Worm (Caenorhabditis elegans) whole organism, L3 larva: ENCODE measurements around the gene gakh-1.

ENCODE experiments used
- R02D3.7 ChIP-seq: fragments of 150-350 bp; optimal IDR thresholded peaks from 2 replicates; lab custom pipeline; 2014; ENCODE audit warnings: missing biosample characterization, missing genetic modification characterization
- ama-1 ChIP-seq: fragments of 150-350 bp; optimal IDR thresholded peaks from 2 replicates; lab custom pipeline; 2018
- ceh-16 ChIP-seq: sonication (generic microtip); optimal IDR thresholded peaks from 2 replicates; lab custom pipeline; 2017; ENCODE audit warnings: missing biosample characterization, missing genetic modification characterization
- ceh-82 ChIP-seq: fragments of 150-350 bp; optimal IDR thresholded peaks from 2 replicates; lab custom pipeline; 2014; ENCODE audit warnings: missing biosample characterization, missing genetic modification characterization
- egl-27 ChIP-seq: sonication (generic microtip); optimal IDR thresholded peaks from 4 replicates; lab custom pipeline; 2017; ENCODE audit warnings: missing biosample characterization, missing genetic modification reagents, missing genetic modification characterization
- egl-5 ChIP-seq: fragments of 150-350 bp; optimal IDR thresholded peaks from 2 replicates; lab custom pipeline; 2017; ENCODE audit warnings: missing biosample characterization, missing genetic modification reagents, missing genetic modification characterization, inconsistent platforms
- elt-2 ChIP-seq: sonication (generic microtip); optimal IDR thresholded peaks from 2 replicates; lab custom pipeline; 2016; ENCODE audit warnings: missing genetic modification reagents, mild to moderate bottlenecking, missing genetic modification characterization, missing compliant biosample characterization
- elt-3 ChIP-seq, 3 experiments: fragments of 150-350 bp in 1 of 3; sonication (generic microtip) in 2 of 3; optimal IDR thresholded peaks; 2 replicates in 2 of 3; 4 replicates in 1 of 3; lab custom pipeline; 2014 to 2017; ENCODE audit warnings: missing biosample characterization in 3 of 3, missing genetic modification characterization in 3 of 3
- eor-1 ChIP-seq, 2 experiments: fragments of 150-350 bp; optimal IDR thresholded peaks; 2 replicates each; lab custom pipeline; 2014 to 2018; ENCODE audit warnings: missing biosample characterization in 2 of 2, missing genetic modification characterization in 2 of 2
- fkh-10 ChIP-seq: sonication (generic microtip); optimal IDR thresholded peaks from 2 replicates; lab custom pipeline; 2017; ENCODE audit warnings: missing biosample characterization, missing genetic modification reagents, missing genetic modification characterization
- fkh-2 ChIP-seq: fragments of 150-350 bp; optimal IDR thresholded peaks from 2 replicates; lab custom pipeline; 2014; ENCODE audit warnings: missing biosample characterization, missing genetic modification reagents, missing genetic modification characterization
- hmg-11 ChIP-seq: sonication (generic microtip); optimal IDR thresholded peaks from 2 replicates; lab custom pipeline; 2016; ENCODE audit warnings: missing genetic modification characterization, missing compliant biosample characterization
- lin-39 ChIP-seq: fragments of 150-350 bp; optimal IDR thresholded peaks from 2 replicates; lab custom pipeline; 2018; ENCODE audit warnings: missing biosample characterization, missing genetic modification reagents, missing genetic modification characterization
- mdl-1 ChIP-seq: fragments of 150-350 bp; optimal IDR thresholded peaks from 2 replicates; lab custom pipeline; 2014; ENCODE audit warnings: missing biosample characterization, missing genetic modification characterization
- mml-1 ChIP-seq: fragments of 150-350 bp; sonication (generic microtip); optimal IDR thresholded peaks from 3 replicates; lab custom pipeline; 2014; ENCODE audit warnings: missing biosample characterization, missing genetic modification characterization
- nfya-1 ChIP-seq: sonication (generic microtip); optimal IDR thresholded peaks from 2 replicates; lab custom pipeline; 2017; ENCODE audit warnings: missing genetic modification characterization, mild to moderate bottlenecking, missing compliant biosample characterization, antibody characterized with exemption, moderate library complexity; ENCODE audit not compliant: insufficient read depth
- nhr-11 ChIP-seq: fragments of 150-350 bp; optimal IDR thresholded peaks from 2 replicates; lab custom pipeline; 2014; ENCODE audit warnings: missing biosample characterization, missing genetic modification characterization
- nhr-12 ChIP-seq: fragments of 150-350 bp; optimal IDR thresholded peaks from 2 replicates; lab custom pipeline; 2014; ENCODE audit warnings: missing biosample characterization, missing genetic modification characterization
- nhr-25 ChIP-seq: sonication (generic microtip); optimal IDR thresholded peaks from 2 replicates; lab custom pipeline; 2017; ENCODE audit warnings: missing biosample characterization, missing genetic modification characterization
- nhr-28 ChIP-seq: fragments of 150-350 bp; optimal IDR thresholded peaks from 2 replicates; lab custom pipeline; 2014; ENCODE audit warnings: missing biosample characterization, missing genetic modification characterization
- nhr-43 ChIP-seq: sonication (generic microtip); optimal IDR thresholded peaks from 2 replicates; lab custom pipeline; 2016; ENCODE audit warnings: mild to moderate bottlenecking, missing genetic modification characterization, missing compliant biosample characterization; ENCODE audit not compliant: poor library complexity, severe bottlenecking
- nhr-67 ChIP-seq: fragments of 150-350 bp; optimal IDR thresholded peaks from 2 replicates; lab custom pipeline; 2014; ENCODE audit warnings: missing biosample characterization, missing genetic modification characterization
- nhr-76 ChIP-seq: fragments of 150-350 bp; sonication (generic microtip); optimal IDR thresholded peaks from 5 replicates; lab custom pipeline; 2014; ENCODE audit warnings: missing biosample characterization, missing genetic modification characterization
- nhr-77 ChIP-seq: fragments of 150-350 bp; optimal IDR thresholded peaks from 2 replicates; lab custom pipeline; 2014; ENCODE audit warnings: missing biosample characterization, missing genetic modification characterization
- pha-4 ChIP-seq: fragments of 150-350 bp; optimal IDR thresholded peaks from 2 replicates; lab custom pipeline; 2014; ENCODE audit warnings: missing biosample characterization, missing genetic modification reagents, missing genetic modification characterization
- pqm-1 ChIP-seq: fragments of 150-350 bp; optimal IDR thresholded peaks from 2 replicates; lab custom pipeline; 2017; ENCODE audit warnings: missing biosample characterization, missing genetic modification characterization, inconsistent platforms
- tbx-2 ChIP-seq: sonication (generic microtip); optimal IDR thresholded peaks from 2 replicates; lab custom pipeline; 2016; ENCODE audit warnings: mild to moderate bottlenecking, missing genetic modification characterization, missing compliant biosample characterization
- unc-39 ChIP-seq: sonication (generic microtip); optimal IDR thresholded peaks from 4 replicates; lab custom pipeline; 2017; ENCODE audit warnings: missing biosample characterization, missing genetic modification characterization
- unc-62 ChIP-seq: fragments of 150-350 bp; sonication (generic microtip); optimal IDR thresholded peaks from 4 replicates; lab custom pipeline; 2014; ENCODE audit warnings: missing biosample characterization, missing genetic modification reagents, missing genetic modification characterization
- zag-1 ChIP-seq: fragments of 150-350 bp; optimal IDR thresholded peaks from 2 replicates; lab custom pipeline; 2014; ENCODE audit warnings: missing biosample characterization, missing genetic modification characterization
- ztf-11 ChIP-seq: fragments of 150-350 bp; optimal IDR thresholded peaks from 2 replicates; lab custom pipeline; 2014; ENCODE audit warnings: missing biosample characterization, missing genetic modification characterization
- ztf-4 ChIP-seq: fragments of 150-350 bp; optimal IDR thresholded peaks from 2 replicates; lab custom pipeline; 2014; ENCODE audit warnings: missing biosample characterization, missing genetic modification characterization

gakh-1 gene

ce11 chrX:5815343-5815742 lies 33.0 kb downstream of the gakh-1 start:
- no peak for TF ChIP-seq ztf-11
- TF ChIP-seq fkh-10 = no peak
- TF ChIP-seq nhr-28 (tag; lab: Kevin White, UChicago) = no peak
- peak; percentile 34 for TF ChIP-seq lin-39
- no peak for TF ChIP-seq tbx-2
- no peak for TF ChIP-seq ztf-4
- TF ChIP-seq nfya-1 (tag; lab: Kevin White, UChicago) = peak; percentile 20
- TF ChIP-seq egl-27 (tag; lab: Kevin White, UChicago) = no peak
- TF ChIP-seq unc-39 = no peak
- no peak for TF ChIP-seq R02D3.7 (tag; lab: Kevin White, UChicago)
- TF ChIP-seq nhr-67 = no peak

- TF ChIP-seq mml-1 (tag; lab: Kevin White, UChicago) (no peak), lin-39 (peak; percentile 59), egl-5 (peak; percentile 63), nfya-1 (tag; lab: Kevin White, UChicago) (peak; percentile 72), ama-1 (lab: Kevin White, UChicago) (no peak)
Observed at ce11 chrX:5816346-5816745, 34.0 kb downstream of the gakh-1 start.

ce11 chrX:5817078-5817477 lies 34.8 kb downstream of the gakh-1 start:
- peak; percentile 1 for TF ChIP-seq lin-39
- TF ChIP-seq nfya-1 (tag; lab: Kevin White, UChicago) = peak; percentile 95
- TF ChIP-seq R02D3.7 (tag; lab: Kevin White, UChicago) = no peak

- TF ChIP-seq nhr-25 (tag; lab: Kevin White, UChicago) (peak; percentile 11), nhr-43 (tag; lab: Kevin White, UChicago) (peak; percentile 33), nfya-1 (tag; lab: Kevin White, UChicago) (no peak), lin-39 (peak; percentile 62)
- TF ChIP-seq, all 47 proteins: peak for 3
Observed at ce11 chrX:5818176-5818575, 35.9 kb downstream of the gakh-1 start.

ce11 chrX:5819702-5820470 lies 37.6 kb downstream of the gakh-1 start:
- TF ChIP-seq nfya-1 (tag; lab: Kevin White, UChicago) = peak; percentile 64
- no peak for TF ChIP-seq elt-2 (tag; lab: Kevin White, UChicago)
- no peak for TF ChIP-seq eor-1 (tag; optimal IDR thresholded peaks at IDR 0.05; lab: Kevin White, UChicago)
- TF ChIP-seq nhr-12 (tag; lab: Kevin White, UChicago) = no peak
- no peak for TF ChIP-seq ceh-82 (tag; lab: Kevin White, UChicago)
- TF ChIP-seq nhr-76 (tag; lab: Kevin White, UChicago) = no peak
- no peak for TF ChIP-seq ceh-16 (tag; lab: Kevin White, UChicago)
- TF ChIP-seq fkh-2 (tag; lab: Kevin White, UChicago) = no peak
- TF ChIP-seq R02D3.7 (tag; lab: Kevin White, UChicago) = no peak
- no peak for TF ChIP-seq zag-1 (tag; lab: Kevin White, UChicago)
- no peak for TF ChIP-seq pqm-1 (tag; lab: Kevin White, UChicago)
- no peak for TF ChIP-seq nhr-77 (tag; lab: Kevin White, UChicago)
- TF ChIP-seq ztf-4 = no peak
- no peak for TF ChIP-seq egl-5
- no peak for TF ChIP-seq pha-4 (tag; lab: Kevin White, UChicago)
- no peak for TF ChIP-seq nhr-11
- peak; percentile 44 for TF ChIP-seq ama-1 (lab: Kevin White, UChicago)
- no peak for TF ChIP-seq elt-3 (tag; optimal IDR thresholded peaks at IDR 0.05; lab: Kevin White, UChicago)
- TF ChIP-seq unc-62 (GFP tag; lab: Kevin White, UChicago) = no peak
- no peak for TF ChIP-seq nhr-25 (tag; lab: Kevin White, UChicago)
- peak; percentile 71 for TF ChIP-seq fkh-10
- no peak for TF ChIP-seq mdl-1
- TF ChIP-seq unc-39 = no peak
- TF ChIP-seq hmg-11 = peak; percentile 1
